Fruit fly (Drosophila melanogaster) whole organism, embryonic: ENCODE measurements around the gene CG12783.

ENCODE experiments used
- Abd-B ChIP-seq: fragments of 200-800 bp; sonication (Bioruptor generic); optimal IDR thresholded peaks from 2 replicates; lab custom pipeline; 2018; ENCODE audit warnings: missing biosample characterization, mild to moderate bottlenecking, missing genetic modification characterization, moderate library complexity
- BEAF-32 ChIP-seq: fragments of 200-800 bp; sonication (Bioruptor generic); optimal IDR thresholded peaks from 3 replicates; lab custom pipeline; 2017; ENCODE audit warnings: missing biosample characterization, missing genetic modification characterization, mild to moderate bottlenecking, moderate library complexity, missing genetic modification reagents
- CG10366 ChIP-seq: fragments of 200-800 bp; sonication (Bioruptor generic); IDR thresholded peaks from 2 replicates; pipeline ENCODE4 v1.3.6; 2022; ENCODE audit warnings: missing biosample characterization, missing genetic modification characterization
- CG10959 ChIP-seq: fragments of 200-800 bp; sonication (Bioruptor generic); IDR thresholded peaks from 2 replicates; pipeline ENCODE4 v1.3.6; 2022; ENCODE audit warnings: missing biosample characterization, missing genetic modification characterization
- CG14441 ChIP-seq: fragments of 200-800 bp; sonication (Bioruptor generic); IDR thresholded peaks from 2 replicates; pipeline ENCODE4 v1.3.6; 2022; ENCODE audit warnings: missing biosample characterization, missing genetic modification characterization
- CG15073 ChIP-seq: fragments of 200-800 bp; sonication (Bioruptor generic); optimal IDR thresholded peaks from 2 replicates; lab custom pipeline; 2016; ENCODE audit warnings: missing biosample characterization, missing genetic modification characterization
- CG17186 ChIP-seq: fragments of 200-800 bp; sonication (Bioruptor generic); optimal IDR thresholded peaks from 3 replicates; lab custom pipeline; 2017; ENCODE audit warnings: missing biosample characterization, missing genetic modification reagents, missing genetic modification characterization
- CG18476 ChIP-seq: fragments of 200-800 bp; sonication (Bioruptor generic); optimal IDR thresholded peaks from 2 replicates; lab custom pipeline; 2016; ENCODE audit warnings: missing biosample characterization, mild to moderate bottlenecking, missing genetic modification characterization
- CG18599 ChIP-seq: fragments of 200-800 bp; sonication (Bioruptor generic); optimal IDR thresholded peaks from 3 replicates; lab custom pipeline; 2017; ENCODE audit warnings: missing biosample characterization, missing genetic modification characterization, mild to moderate bottlenecking, moderate library complexity, missing genetic modification reagents
- CG18764 ChIP-seq: fragments of 200-800 bp; sonication (Bioruptor generic); optimal IDR thresholded peaks from 3 replicates; lab custom pipeline; 2016; ENCODE audit warnings: missing biosample characterization, missing genetic modification characterization
- CG30431 ChIP-seq: fragments of 200-800 bp; sonication (Bioruptor generic); optimal IDR thresholded peaks from 2 replicates; lab custom pipeline; 2017; ENCODE audit warnings: missing biosample characterization, missing genetic modification characterization
- CG3995 ChIP-seq: fragments of 200-800 bp; sonication (Bioruptor generic); optimal IDR thresholded peaks from 3 replicates; lab custom pipeline; 2016; ENCODE audit warnings: missing biosample characterization, missing genetic modification characterization
- CG4404 ChIP-seq: fragments of 200-800 bp; sonication (Bioruptor generic); IDR thresholded peaks from 2 replicates; pipeline ENCODE4 v1.3.6; 2022; ENCODE audit warnings: missing biosample characterization, missing genetic modification characterization
- CG6765 ChIP-seq: fragments of 200-800 bp; sonication (Bioruptor generic); optimal IDR thresholded peaks from 3 replicates; lab custom pipeline; 2017; ENCODE audit warnings: missing biosample characterization, mild to moderate bottlenecking, missing genetic modification characterization
- CG7372 ChIP-seq: fragments of 200-800 bp; sonication (Bioruptor generic); IDR thresholded peaks from 2 replicates; pipeline ENCODE4 v1.3.6; 2022; ENCODE audit warnings: missing biosample characterization, missing genetic modification characterization
- CG7963 ChIP-seq: fragments of 200-800 bp; sonication (Bioruptor generic); IDR thresholded peaks from 3 replicates; pipeline ENCODE4 v1.3.6; 2022; ENCODE audit warnings: missing biosample characterization, missing genetic modification characterization; ENCODE audit not compliant: partially characterized antibody
- CG7987 ChIP-seq: fragments of 200-800 bp; sonication (Bioruptor generic); optimal IDR thresholded peaks from 2 replicates; lab custom pipeline; 2018; ENCODE audit warnings: missing biosample characterization, mild to moderate bottlenecking, missing genetic modification characterization, moderate library complexity
- CG8089 ChIP-seq: fragments of 200-800 bp; sonication (Bioruptor generic); optimal IDR thresholded peaks from 3 replicates; lab custom pipeline; 2016; ENCODE audit warnings: missing biosample characterization, missing genetic modification characterization
- CG9437 ChIP-seq: fragments of 200-800 bp; sonication (Bioruptor generic); optimal IDR thresholded peaks from 2 replicates; lab custom pipeline; 2018; ENCODE audit warnings: missing biosample characterization, mild to moderate bottlenecking, missing genetic modification characterization
- D19B ChIP-seq: fragments of 200-800 bp; sonication (Bioruptor generic); optimal IDR thresholded peaks from 2 replicates; lab custom pipeline; 2017; ENCODE audit warnings: missing biosample characterization, mild to moderate bottlenecking, missing genetic modification characterization
- E2f1 ChIP-seq: fragments of 200-800 bp; sonication (Bioruptor generic); IDR thresholded peaks from 2 replicates; pipeline ENCODE4 v1.3.6; 2022; ENCODE audit warnings: missing biosample characterization, missing genetic modification characterization
- ERR ChIP-seq: fragments of 200-800 bp; sonication (Bioruptor generic); optimal IDR thresholded peaks from 2 replicates; lab custom pipeline; 2016; ENCODE audit warnings: missing biosample characterization, missing genetic modification characterization
- Fer2 ChIP-seq: fragments of 200-800 bp; sonication (Bioruptor generic); optimal IDR thresholded peaks from 2 replicates; lab custom pipeline; 2018; ENCODE audit warnings: missing biosample characterization, mild to moderate bottlenecking, missing genetic modification characterization, moderate library complexity
- HLHmδ ChIP-seq: fragments of 200-800 bp; sonication (Bioruptor generic); optimal IDR thresholded peaks from 2 replicates; lab custom pipeline; 2018; ENCODE audit warnings: missing biosample characterization, mild to moderate bottlenecking, missing genetic modification characterization, moderate library complexity
- Hmr ChIP-seq: fragments of 200-800 bp; sonication (Bioruptor generic); optimal IDR thresholded peaks from 3 replicates; lab custom pipeline; 2017; ENCODE audit warnings: mild to moderate bottlenecking, missing biosample characterization, missing genetic modification reagents, missing genetic modification characterization
- Hr78 ChIP-seq, 2 experiments: fragments of 200-800 bp in 1 of 2; fragments of >200 bp in 1 of 2; sonication (Bioruptor generic) in 1 of 2; optimal IDR thresholded peaks; 2 replicates each; lab custom pipeline; 2017 to 2019; ENCODE audit warnings: missing biosample characterization in 2 of 2, missing genetic modification characterization in 2 of 2, mild to moderate bottlenecking in 1 of 2, moderate library complexity in 1 of 2
- Pdp1 ChIP-seq, 2 experiments: fragments of 200-800 bp; sonication (Bioruptor generic); optimal IDR thresholded peaks; 3 replicates each; lab custom pipeline; 2016; ENCODE audit warnings: missing biosample characterization in 2 of 2, missing genetic modification characterization in 2 of 2, mild to moderate bottlenecking in 1 of 2, moderate library complexity in 1 of 2
- Sry-β ChIP-seq: fragments of 200-800 bp; sonication (Bioruptor generic); optimal IDR thresholded peaks from 2 replicates; lab custom pipeline; 2018; ENCODE audit warnings: missing biosample characterization, mild to moderate bottlenecking, missing genetic modification characterization, moderate library complexity
- YL-1 ChIP-seq: fragments of 200-800 bp; sonication (Bioruptor generic); optimal IDR thresholded peaks from 3 replicates; lab custom pipeline; 2017; ENCODE audit warnings: missing biosample characterization, mild to moderate bottlenecking, missing genetic modification characterization
- ab ChIP-seq: fragments of 200-800 bp; sonication (Bioruptor generic); optimal IDR thresholded peaks from 2 replicates; lab custom pipeline; 2016; ENCODE audit warnings: missing biosample characterization, missing genetic modification characterization
- bigmax ChIP-seq: fragments of 200-800 bp; sonication (Bioruptor generic); optimal IDR thresholded peaks from 2 replicates; lab custom pipeline; 2018; ENCODE audit warnings: missing biosample characterization, mild to moderate bottlenecking, missing genetic modification characterization
- danr ChIP-seq: fragments of 200-800 bp; sonication (Bioruptor generic); IDR thresholded peaks from 2 replicates; pipeline ENCODE4 v1.3.6; 2022; ENCODE audit warnings: missing biosample characterization, missing genetic modification characterization
- eve ChIP-seq, 2 experiments: fragments of >200 bp; optimal IDR thresholded peaks; 2 replicates each; lab custom pipeline; 2017; ENCODE audit warnings: missing biosample characterization in 2 of 2, missing genetic modification characterization in 2 of 2
- exex ChIP-seq: fragments of 200-800 bp; sonication (Bioruptor generic); optimal IDR thresholded peaks from 4 replicates; lab custom pipeline; 2018; ENCODE audit warnings: missing biosample characterization, mild to moderate bottlenecking, missing genetic modification characterization, moderate library complexity
- eyg ChIP-seq: fragments of 200-800 bp; sonication (Bioruptor generic); optimal IDR thresholded peaks from 3 replicates; lab custom pipeline; 2016; ENCODE audit warnings: missing biosample characterization, missing genetic modification characterization
- lab ChIP-seq: fragments of 200-800 bp; sonication (Bioruptor generic); optimal IDR thresholded peaks from 3 replicates; lab custom pipeline; 2017; ENCODE audit warnings: missing biosample characterization, missing genetic modification characterization, mild to moderate bottlenecking, moderate library complexity, missing genetic modification reagents
- lola ChIP-seq, 3 experiments: fragments of >200 bp in 2 of 3; fragments of 200-800 bp in 1 of 3; sonication (Bioruptor generic) in 1 of 3; optimal IDR thresholded peaks; 2 replicates each; lab custom pipeline; 2017 to 2019; ENCODE audit warnings: missing biosample characterization in 3 of 3, missing genetic modification characterization in 3 of 3, mild to moderate bottlenecking in 1 of 3, moderate library complexity in 1 of 3
- nmo ChIP-seq: fragments of 200-800 bp; sonication (Bioruptor generic); optimal IDR thresholded peaks from 2 replicates; lab custom pipeline; 2018; ENCODE audit warnings: missing biosample characterization, mild to moderate bottlenecking, missing genetic modification characterization, moderate library complexity
- peb ChIP-seq: fragments of 200-800 bp; sonication (Bioruptor generic); IDR thresholded peaks from 2 replicates; pipeline ENCODE4 v1.3.6; 2022; ENCODE audit warnings: missing biosample characterization, missing genetic modification characterization
- prd ChIP-seq, 3 experiments: fragments of >200 bp in 2 of 3; fragments of 200-800 bp in 1 of 3; sonication (Bioruptor generic) in 1 of 3; optimal IDR thresholded peaks in 2 of 3; IDR thresholded peaks in 1 of 3; 2 replicates in 2 of 3; 3 replicates in 1 of 3; pipeline versions ENCODE4 v1.3.6 to Lab custom; 2017 to 2022; ENCODE audit warnings: missing biosample characterization in 1 of 3, missing genetic modification characterization in 1 of 3
- psq ChIP-seq: fragments of 200-800 bp; sonication (Bioruptor generic); optimal IDR thresholded peaks from 2 replicates; lab custom pipeline; 2017; ENCODE audit warnings: missing biosample characterization, missing genetic modification characterization
- slp2 ChIP-seq: fragments of 200-800 bp; sonication (Bioruptor generic); optimal IDR thresholded peaks from 2 replicates; lab custom pipeline; 2016; ENCODE audit warnings: missing biosample characterization, missing genetic modification characterization
- sr ChIP-seq: fragments of 200-800 bp; sonication (Bioruptor generic); IDR thresholded peaks from 3 replicates; pipeline ENCODE4 v1.3.6; 2022; ENCODE audit warnings: missing biosample characterization, missing genetic modification characterization
- tna ChIP-seq: fragments of 200-800 bp; sonication (Bioruptor generic); IDR thresholded peaks from 2 replicates; pipeline ENCODE4 v1.3.6; 2022; ENCODE audit warnings: missing biosample characterization, missing genetic modification characterization; ENCODE audit not compliant: partially characterized antibody
- toy ChIP-seq: fragments of 200-800 bp; sonication (Bioruptor generic); IDR thresholded peaks from 2 replicates; pipeline ENCODE4 v1.3.6; 2022; ENCODE audit warnings: missing biosample characterization, missing genetic modification characterization
- vfl ChIP-seq: fragments of 200-800 bp; sonication (Bioruptor generic); optimal IDR thresholded peaks from 2 replicates; lab custom pipeline; 2016; ENCODE audit warnings: missing biosample characterization, missing genetic modification characterization
- zf30C ChIP-seq: fragments of 200-800 bp; sonication (Bioruptor generic); optimal IDR thresholded peaks from 3 replicates; lab custom pipeline; 2018; ENCODE audit warnings: missing biosample characterization, mild to moderate bottlenecking, missing genetic modification characterization

Gene CG12783

DNA sequence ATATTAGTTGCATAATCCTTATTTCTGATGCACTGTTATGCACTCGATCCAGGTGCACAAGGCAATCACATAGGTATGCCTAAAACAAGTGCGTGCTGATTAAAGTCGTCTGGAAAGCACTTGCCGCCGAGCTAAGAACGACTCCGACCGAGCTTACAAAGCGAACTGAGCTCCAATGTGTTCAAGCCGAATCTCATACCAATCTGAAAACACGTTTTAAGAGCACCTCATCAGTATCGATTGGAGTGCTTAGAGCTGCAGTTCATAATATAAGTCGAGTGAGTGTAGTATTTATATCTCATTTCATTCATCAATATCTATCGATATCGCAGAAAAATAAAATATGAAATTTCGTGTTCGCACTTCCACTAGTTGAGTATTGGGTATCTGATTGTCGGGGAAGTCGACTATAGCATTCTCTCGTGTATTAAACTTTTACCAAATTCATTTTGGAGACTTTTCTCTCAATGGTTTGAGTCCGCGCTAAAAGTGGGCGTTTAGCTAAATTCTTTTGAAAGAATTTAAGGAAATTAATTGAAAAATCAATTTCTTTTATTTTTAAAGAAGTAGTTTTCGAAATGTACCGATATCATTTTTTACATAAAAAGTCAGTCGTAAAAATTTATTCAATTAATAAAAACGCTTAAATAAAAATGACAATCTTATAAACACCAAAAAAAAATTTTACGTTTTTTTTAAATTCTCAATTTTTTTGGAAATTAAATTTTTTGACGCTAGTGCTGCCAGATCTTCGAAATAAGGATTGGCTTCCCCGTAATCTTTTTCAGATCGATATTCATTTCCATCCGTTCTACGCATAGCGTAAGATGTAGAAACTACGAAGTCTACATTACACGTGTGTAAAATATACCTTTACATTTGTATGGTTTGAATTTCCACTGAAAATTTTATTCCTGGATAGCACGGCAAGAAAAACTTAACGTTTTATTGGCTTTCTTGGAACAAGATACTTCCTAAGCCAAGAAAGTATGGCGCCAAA lies 42.6 kb upstream of the CG12783 start, which contains the start of gene modSP (continued):
- TF ChIP-seq CG18599 (GFP tag; lab: Kevin White, UChicago) (peak; percentile 35), Pdp1 (GFP tag; optimal IDR thresholded peaks at IDR 0.05; lab: Kevin White, UChicago) (peak in 1 of 2 experiments; percentile 77), CG10959 (GFP tag; lab: Robert Waterston, UW) (no peak), nmo (GFP tag; lab: Kevin White, UChicago) (peak; percentile 0), CG18476 (GFP tag; lab: Kevin White, UChicago) (peak; percentile 28), CG18764 (GFP tag; lab: Kevin White, UChicago) (peak; percentile 94), CG14441 (peak; percentile 43; the same call in 1 of the 2 replicates), CG8089 (GFP tag; lab: Kevin White, UChicago) (no peak), CG17186 (no peak), zf30C (GFP tag; lab: Kevin White, UChicago) (peak; percentile 86), YL-1 (no peak), exex (tag; lab: Kevin White, UChicago) (no peak), HLHmδ (no peak), Fer2 (tag; lab: Kevin White, UChicago) (no peak), Sry-β (no peak), CG7963 (GFP tag; lab: Robert Waterston, UW) (peak; percentile 72), vfl (GFP tag; lab: Kevin White, UChicago) (no peak), tna (GFP tag; lab: Robert Waterston, UW) (peak; percentile 84), CG9437 (peak; percentile 86), D19B (GFP tag; lab: Kevin White, UChicago) (peak; percentile 45), Hr78 (GFP tag; optimal IDR thresholded peaks at IDR 0.05; lab: Kevin White, UChicago) (no peak), danr (GFP tag; lab: Robert Waterston, UW) (no peak), BEAF-32 (GFP tag; lab: Kevin White, UChicago) (peak; percentile 57), eve (GFP tag; optimal IDR thresholded peaks at IDR 0.05; lab: Kevin White, UChicago) (no peak), E2f1 (GFP tag; lab: Robert Waterston, UW) (no peak), ERR (GFP tag; lab: Kevin White, UChicago) (no peak), bigmax (GFP tag; lab: Kevin White, UChicago) (no peak), prd (optimal IDR thresholded peaks at IDR 0.05; lab: Kevin White, UChicago) (no peak), prd (GFP tag; IDR thresholded peaks at IDR 0.05; lab: Robert Waterston, UW) (no peak), slp2 (GFP tag; lab: Kevin White, UChicago) (peak; percentile 6), ab (GFP tag; lab: Kevin White, UChicago) (no peak), lola (GFP tag; optimal IDR thresholded peaks at IDR 0.05; lab: Kevin White, UChicago) (no peak), CG7372 (GFP tag; lab: Robert Waterston, UW) (0 out of 2 replicates have a peak, but pooled peaks have one; percentile 9), toy (GFP tag; lab: Robert Waterston, UW) (no peak), eyg (GFP tag; lab: Kevin White, UChicago) (no peak), lab (GFP tag; lab: Kevin White, UChicago) (peak; percentile 56), CG6765 (GFP tag; lab: Kevin White, UChicago) (no peak), peb (GFP tag; lab: Robert Waterston, UW) (no peak), CG7987 (GFP tag; lab: Kevin White, UChicago) (no peak), psq (GFP tag; lab: Kevin White, UChicago) (no peak), CG30431 (GFP tag; lab: Kevin White, UChicago) (no peak), CG4404 (GFP tag; lab: Robert Waterston, UW) (no peak), sr (GFP tag; lab: Robert Waterston, UW) (no peak; the same call in 2 of the 3 replicates), CG10366 (GFP tag; lab: Robert Waterston, UW) (no peak), Hmr (GFP tag; lab: Kevin White, UChicago) (peak; percentile 68), Abd-B (GFP tag; lab: Kevin White, UChicago) (peak; percentile 7), CG15073 (no peak), CG3995 (GFP tag; lab: Kevin White, UChicago) (no peak)
